In the genomic region with DNA sequence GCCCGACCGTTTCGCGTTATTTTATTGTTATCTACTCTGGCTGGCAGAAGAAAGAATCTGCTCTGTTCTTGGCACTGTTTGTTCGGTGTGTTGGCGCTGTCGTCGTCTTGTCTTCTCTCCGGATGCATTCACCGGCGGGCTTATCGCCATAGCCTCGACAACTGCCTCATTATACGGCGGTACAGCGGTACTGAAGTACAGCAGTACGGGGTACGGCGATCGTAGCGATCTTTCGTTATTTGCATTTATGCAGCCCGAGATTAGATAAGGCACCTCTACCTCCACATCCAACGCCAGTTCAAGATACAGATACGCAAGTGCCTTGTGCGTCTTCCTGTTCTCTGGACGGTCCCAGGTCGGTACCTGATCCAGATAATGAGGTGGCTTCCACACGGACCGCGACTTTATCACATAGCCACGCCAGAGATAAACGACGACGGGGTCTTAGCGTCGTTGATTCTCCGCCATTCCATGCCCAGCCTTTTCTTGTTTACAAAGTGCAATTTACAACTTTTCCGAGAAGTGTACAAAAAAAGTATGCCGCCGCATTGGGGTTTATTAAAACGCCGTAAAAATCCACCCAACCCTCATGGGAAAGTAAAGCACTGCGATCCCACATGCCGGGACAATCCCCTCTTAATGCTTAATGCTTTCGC, we compare ENCODE assay signal across 3 fruit fly cellular contexts.
TF ChIP-seq lines count a peak whose summit lies in the region.

No protein-coding gene starts in this region.

- no peak for TF ChIP-seq CTCF in whole organism, embryonic (GFP tag; optimal IDR thresholded peaks at IDR 0.05; lab: Kevin White, UChicago)

TF ChIP-seq in whole organism, adult, 20 proteins besides CTCF, POLR2A, EP300 and RAD21:
- TF ChIP-seq bab1 (GFP tag; optimal IDR thresholded peaks at IDR 0.05; lab: Kevin White, UChicago) (no peak), cic (GFP tag; optimal IDR thresholded peaks at IDR 0.05; lab: Kevin White, UChicago) (peak; percentile 40), CG7045 (GFP tag; optimal IDR thresholded peaks at IDR 0.05; lab: Kevin White, UChicago) (peak; percentile 15), toe (GFP tag; optimal IDR thresholded peaks at IDR 0.05; lab: Kevin White, UChicago) (no peak), pad (GFP tag; optimal IDR thresholded peaks at IDR 0.05; lab: Kevin White, UChicago) (no peak), Clk (GFP tag; optimal IDR thresholded peaks at IDR 0.05; lab: Kevin White, UChicago) (no peak), Hr96 (GFP tag; optimal IDR thresholded peaks at IDR 0.05; lab: Kevin White, UChicago) (peak; percentile 9), kay (GFP tag; lab: Kevin White, UChicago; ENCODE audit: borderline replicate concordance) (peak; percentile 68)

TF ChIP-seq in whole organism, embryonic, 481 proteins besides CTCF, POLR2A, EP300 and RAD21:
- TF ChIP-seq CG3838 (GFP tag; optimal IDR thresholded peaks at IDR 0.05; lab: Kevin White, UChicago) (no peak), gce (GFP tag; IDR thresholded peaks at IDR 0.05; lab: Robert Waterston, UW) (0 out of 3 replicates have a peak, but pooled peaks have one; percentile 20), CG10654 (GFP tag; optimal IDR thresholded peaks at IDR 0.05; lab: Kevin White, UChicago) (no peak), CG1792 (GFP tag; optimal IDR thresholded peaks at IDR 0.05; lab: Kevin White, UChicago) (no peak), Med (GFP tag; lab: Kevin White, UChicago) (peak; percentile 68), CG15479 (GFP tag; optimal IDR thresholded peaks at IDR 0.05; lab: Kevin White, UChicago) (peak; percentile 95), CG5245 (GFP tag; optimal IDR thresholded peaks at IDR 0.05; lab: Kevin White, UChicago) (no peak), CG15696 (tag; optimal IDR thresholded peaks at IDR 0.05; lab: Kevin White, UChicago) (peak; percentile 5), CG12769 (tag; optimal IDR thresholded peaks at IDR 0.05; lab: Kevin White, UChicago) (peak; percentile 47), CG3163 (GFP tag; optimal IDR thresholded peaks at IDR 0.05; lab: Kevin White, UChicago) (no peak), Bgb (GFP tag; IDR thresholded peaks at IDR 0.05; lab: Robert Waterston, UW; ENCODE audit: partially characterized antibody) (no peak), chinmo (GFP tag; IDR thresholded peaks at IDR 0.05; lab: Robert Waterston, UW; ENCODE audit: partially characterized antibody) (0 out of 4 replicates have a peak, but pooled peaks have one; percentile 40), grn (GFP tag; optimal IDR thresholded peaks at IDR 0.05; lab: Kevin White, UChicago) (peak; percentile 51), Lim3 (GFP tag; IDR thresholded peaks at IDR 0.05; lab: Robert Waterston, UW) (no peak), ken (GFP tag; IDR thresholded peaks at IDR 0.05; lab: Robert Waterston, UW) (0 out of 3 replicates have a peak, but pooled peaks have one; percentile 6), tll (GFP tag; optimal IDR thresholded peaks at IDR 0.05; lab: Kevin White, UChicago) (peak in 1 of 2 experiments; percentile 27), pros (GFP tag; optimal IDR thresholded peaks at IDR 0.05; lab: Kevin White, UChicago) (peak; percentile 37), CG10543 (GFP tag; optimal IDR thresholded peaks at IDR 0.05; lab: Kevin White, UChicago) (peak; percentile 34)
TF ChIP-seq in whole organism, embryonic: peak in this region for 11.

TF ChIP-seq in whole organism, prepupa, 60 proteins besides CTCF, POLR2A, EP300 and RAD21:
- TF ChIP-seq CG6163 (GFP tag; IDR thresholded peaks at IDR 0.05; lab: Robert Waterston, UW) (no peak), svp (GFP tag; lab: Kevin White, UChicago) (peak; percentile 75), lz (GFP tag; optimal IDR thresholded peaks at IDR 0.05; lab: Kevin White, UChicago) (no peak), vri (GFP tag; optimal IDR thresholded peaks at IDR 0.05; lab: Kevin White, UChicago) (no peak), esn (GFP tag; optimal IDR thresholded peaks at IDR 0.05; lab: Kevin White, UChicago) (no peak), salr (GFP tag; optimal IDR thresholded peaks at IDR 0.05; lab: Kevin White, UChicago) (no peak), fkh (GFP tag; optimal IDR thresholded peaks at IDR 0.05; lab: Kevin White, UChicago) (peak; percentile 79), fd59A (GFP tag; optimal IDR thresholded peaks at IDR 0.05; lab: Kevin White, UChicago) (no peak), CG6276 (GFP tag; optimal IDR thresholded peaks at IDR 0.05; lab: Kevin White, UChicago) (no peak), CG8119 (GFP tag; IDR thresholded peaks at IDR 0.05; lab: Robert Waterston, UW) (no peak), CG9139 (GFP tag; optimal IDR thresholded peaks at IDR 0.05; lab: Kevin White, UChicago) (no peak), CG3919 (GFP tag; optimal IDR thresholded peaks at IDR 0.05; lab: Kevin White, UChicago) (no peak), Eip78C (GFP tag; lab: Kevin White, UChicago) (peak; percentile 53)
